Worm (Caenorhabditis elegans) whole organism, early embryonic: Measurements from ENCODE around the gene T16G12.8.

ENCODE experiments used
- B0310.2 ChIP-seq: sonication (generic microtip); optimal IDR thresholded peaks from 2 replicates; lab custom pipeline; 2016; ENCODE audit warnings: mild to moderate bottlenecking, missing genetic modification characterization, missing compliant biosample characterization
- ama-1 ChIP-seq: fragments of 150-350 bp; optimal IDR thresholded peaks from 2 replicates; lab custom pipeline; 2014
- ceh-13 ChIP-seq: fragments of 200-800 bp; sonication (Bioruptor generic); optimal IDR thresholded peaks from 2 replicates; lab custom pipeline; 2018; ENCODE audit warnings: mild to moderate bottlenecking, missing genetic modification characterization, missing compliant biosample characterization
- ceh-36 ChIP-seq: sonication (generic microtip); optimal IDR thresholded peaks from 2 replicates; lab custom pipeline; 2016; ENCODE audit warnings: missing genetic modification characterization, inconsistent platforms, missing compliant biosample characterization
- ets-7 ChIP-seq: sonication (generic microtip); optimal IDR thresholded peaks from 2 replicates; lab custom pipeline; 2016; ENCODE audit warnings: missing genotype, missing genetic modification characterization, missing compliant biosample characterization
- flt-1 ChIP-seq: fragments of 200-800 bp; sonication (Bioruptor generic); IDR thresholded peaks from 2 replicates; pipeline ENCODE4 v1.3.6; 2022; ENCODE audit warnings: missing genetic modification characterization, missing compliant biosample characterization
- hmg-4 ChIP-seq: fragments of 200-800 bp; sonication (Bioruptor generic); optimal IDR thresholded peaks from 2 replicates; lab custom pipeline; 2018; ENCODE audit warnings: mild to moderate bottlenecking, missing genetic modification characterization, missing compliant biosample characterization
- pes-1 ChIP-seq: fragments of 200-800 bp; sonication (Bioruptor generic); IDR thresholded peaks from 2 replicates; pipeline ENCODE4 v1.3.6; 2022; ENCODE audit warnings: missing genetic modification reagents, missing genetic modification characterization, missing compliant biosample characterization
- sea-1 ChIP-seq: fragments of 200-800 bp; sonication (Bioruptor generic); conservative IDR thresholded peaks from 2 replicates; pipeline ENCODE4 v1.3.6; 2022; ENCODE audit warnings: missing genetic modification characterization, missing compliant biosample characterization
- tbx-11 ChIP-seq: fragments of 200-800 bp; sonication (Bioruptor generic); IDR thresholded peaks from 2 replicates; pipeline ENCODE4 v1.3.6; 2022; ENCODE audit warnings: missing genetic modification characterization, missing compliant biosample characterization
- tra-4 ChIP-seq: sonication (generic microtip); optimal IDR thresholded peaks from 2 replicates; lab custom pipeline; 2017; ENCODE audit warnings: missing genetic modification characterization, missing compliant biosample characterization

DNA sequence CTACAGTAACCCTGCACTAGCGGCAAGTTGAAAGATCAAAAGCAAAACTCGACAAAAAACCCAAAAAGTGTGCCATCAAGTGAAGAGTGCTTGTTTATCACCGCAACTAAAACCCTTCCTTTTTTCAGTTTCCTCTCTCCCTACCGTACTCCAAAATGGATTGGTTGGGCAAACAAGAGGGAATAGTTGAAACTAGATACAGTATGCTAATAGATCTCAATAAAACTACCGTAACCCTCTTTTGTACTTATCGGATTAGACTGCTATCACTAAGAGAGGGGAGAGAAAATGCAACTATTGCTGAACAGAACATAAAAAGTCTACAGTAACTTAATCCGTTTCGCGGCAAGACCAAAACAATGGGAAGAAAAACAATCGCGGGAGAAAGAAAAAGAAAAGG is 36.3 kb downstream of the T16G12.8 start:
- no peak for TF ChIP-seq pes-1 (GFP tag; lab: Robert Waterston, UW)
- no peak for TF ChIP-seq ama-1 (lab: Kevin White, UChicago)
- no peak for TF ChIP-seq ets-7 (tag; lab: Kevin White, UChicago)
- TF ChIP-seq hmg-4 (GFP tag; lab: Kevin White, UChicago): no peak
- TF ChIP-seq flt-1 (GFP tag; lab: Robert Waterston, UW): no peak
- no peak for TF ChIP-seq tbx-11 (GFP tag; lab: Robert Waterston, UW)
- no peak for TF ChIP-seq sea-1 (GFP tag; lab: Robert Waterston, UW)
- no peak for TF ChIP-seq B0310.2 (tag; lab: Kevin White, UChicago)
- no peak for TF ChIP-seq ceh-36 (tag; lab: Kevin White, UChicago)
- no peak for TF ChIP-seq tra-4 (tag; lab: Kevin White, UChicago)
- no peak for TF ChIP-seq ceh-13
